Fruit fly (Drosophila melanogaster): ENCODE data around the gene AdipoR.
A peak's percentile ranks its signal among the peaks of the same experiment; 100 is the strongest.

The AdipoR gene

DNA sequence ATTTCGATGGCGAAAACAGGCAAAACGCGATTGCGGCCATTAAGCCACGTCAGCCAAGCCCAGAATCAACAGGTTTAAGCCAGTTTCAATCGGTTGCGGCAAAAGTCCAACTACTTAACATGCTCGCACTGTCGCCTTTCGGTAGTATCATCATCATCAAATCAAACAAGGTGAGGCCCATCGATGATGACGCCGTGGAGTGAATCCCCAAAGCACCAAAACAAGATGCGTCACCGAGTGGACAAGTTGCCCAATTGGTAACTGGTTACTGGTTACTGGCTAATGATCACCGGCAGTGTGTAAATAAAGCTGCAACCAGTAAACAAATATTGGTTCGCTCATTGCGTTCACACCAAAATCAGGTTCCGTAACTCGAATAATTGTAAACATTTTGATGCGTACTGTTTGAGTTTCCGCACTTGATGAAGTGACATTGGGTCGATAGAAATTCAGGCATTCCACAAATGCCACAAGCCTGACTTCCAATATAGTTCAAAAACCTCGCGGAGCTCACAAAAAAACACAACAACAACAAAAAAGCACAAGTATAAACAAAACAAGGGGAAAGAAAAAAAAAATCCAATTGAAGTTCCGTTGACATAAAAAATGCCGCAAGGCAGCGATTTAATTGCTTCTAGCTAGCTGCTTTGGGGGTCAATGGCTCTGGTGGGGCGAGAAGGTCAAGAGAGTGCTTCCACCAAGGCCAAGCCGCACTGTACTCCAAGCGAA lies 23.1 kb downstream of the AdipoR start (continued):
- peak in 1 of 2 experiments; percentile 21 for TF ChIP-seq foxo (GFP tag; optimal IDR thresholded peaks at IDR 0.05)
- no peak for TF ChIP-seq woc (GFP tag; optimal IDR thresholded peaks at IDR 0.05)
- TF ChIP-seq HLH106 (tag; optimal IDR thresholded peaks at IDR 0.05) = no peak
- TF ChIP-seq Mio (GFP tag; optimal IDR thresholded peaks at IDR 0.05) = no peak
- TF ChIP-seq usp (GFP tag; optimal IDR thresholded peaks at IDR 0.05) = no peak
- TF ChIP-seq rgr (GFP tag; optimal IDR thresholded peaks at IDR 0.05) = peak; percentile 16
- no peak for TF ChIP-seq Vsx2 (GFP tag; optimal IDR thresholded peaks at IDR 0.05; ENCODE audit: partially characterized antibody)
- no peak for TF ChIP-seq Dfd (GFP tag; optimal IDR thresholded peaks at IDR 0.05)
- no peak for TF ChIP-seq N (GFP tag; optimal IDR thresholded peaks at IDR 0.05)
- TF ChIP-seq CrebA (GFP tag; optimal IDR thresholded peaks at IDR 0.05; ENCODE audit: borderline replicate concordance) = no peak
- TF ChIP-seq psq (GFP tag; optimal IDR thresholded peaks at IDR 0.05) = no peak
- no peak for TF ChIP-seq Rel (GFP tag; optimal IDR thresholded peaks at IDR 0.05)
- TF ChIP-seq Rel (tag; optimal IDR thresholded peaks at IDR 0.05) = peak; percentile 96
- TF ChIP-seq Abd-B (GFP tag; optimal IDR thresholded peaks at IDR 0.05) = no peak
- no peak for TF ChIP-seq CG9705 (GFP tag; optimal IDR thresholded peaks at IDR 0.05)
- TF ChIP-seq Sp1 (GFP tag; optimal IDR thresholded peaks at IDR 0.05) = no peak
- no peak for TF ChIP-seq lola (GFP tag; optimal IDR thresholded peaks at IDR 0.05)
- no peak for TF ChIP-seq dsf (GFP tag; optimal IDR thresholded peaks at IDR 0.05; ENCODE audit: borderline replicate concordance)
- TF ChIP-seq pan (optimal IDR thresholded peaks at IDR 0.05) = no peak
- TF ChIP-seq OdsH (GFP tag; optimal IDR thresholded peaks at IDR 0.05) = no peak

DNA sequence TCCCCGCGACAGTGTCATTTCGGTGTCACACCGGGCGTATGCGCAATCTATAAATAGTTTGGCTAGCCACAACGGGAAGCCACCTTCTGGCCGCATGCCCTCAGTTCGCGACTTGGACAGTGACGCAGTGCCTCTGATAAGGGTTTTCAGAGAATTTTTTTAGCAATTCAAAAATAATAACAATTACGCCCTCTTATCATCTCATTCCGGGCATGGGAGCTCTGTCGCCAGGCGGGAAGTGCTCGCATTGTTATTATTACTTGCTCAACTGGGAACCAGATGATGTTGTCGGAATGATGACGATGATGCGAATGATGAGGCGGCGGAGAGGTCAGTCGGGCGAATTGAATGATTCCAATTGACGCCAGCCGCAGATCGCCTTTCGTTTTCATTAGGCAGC lies 24.8 kb downstream of the AdipoR start:
- TF ChIP-seq dl (GFP tag; optimal IDR thresholded peaks at IDR 0.05; ENCODE audit: insufficient read depth in 1 of 2, partially characterized antibody in 2 of 2) (no peak), CrebA (GFP tag; optimal IDR thresholded peaks at IDR 0.05; ENCODE audit: borderline replicate concordance) (no peak), Hnf4 (GFP tag; optimal IDR thresholded peaks at IDR 0.05) (no peak), Rel (GFP tag; optimal IDR thresholded peaks at IDR 0.05) (no peak), Rel (tag; optimal IDR thresholded peaks at IDR 0.05) (peak; percentile 44), Vsx2 (GFP tag; optimal IDR thresholded peaks at IDR 0.05; ENCODE audit: partially characterized antibody) (peak; percentile 17), rgr (GFP tag; optimal IDR thresholded peaks at IDR 0.05) (no peak), ey (GFP tag; optimal IDR thresholded peaks at IDR 0.05) (no peak), Jra (GFP tag; optimal IDR thresholded peaks at IDR 0.05) (no peak), dsf (GFP tag; optimal IDR thresholded peaks at IDR 0.05; ENCODE audit: borderline replicate concordance) (no peak), h (GFP tag; optimal IDR thresholded peaks at IDR 0.05) (peak; percentile 13), OdsH (GFP tag; optimal IDR thresholded peaks at IDR 0.05) (no peak), fru (GFP tag; optimal IDR thresholded peaks at IDR 0.05) (no peak), sage (GFP tag; optimal IDR thresholded peaks at IDR 0.05) (no peak), dmrt93B (GFP tag; optimal IDR thresholded peaks at IDR 0.05) (no peak), CG9705 (GFP tag; optimal IDR thresholded peaks at IDR 0.05) (no peak), pan (optimal IDR thresholded peaks at IDR 0.05) (no peak), Hr83 (GFP tag; optimal IDR thresholded peaks at IDR 0.05; ENCODE audit: poor library complexity, severe bottlenecking) (peak; percentile 9), tai (GFP tag; optimal IDR thresholded peaks at IDR 0.05) (no peak), brk (GFP tag; optimal IDR thresholded peaks at IDR 0.05) (no peak), CG32264 (GFP tag; optimal IDR thresholded peaks at IDR 0.05) (no peak), lola (GFP tag; optimal IDR thresholded peaks at IDR 0.05) (no peak), Hr78 (GFP tag; optimal IDR thresholded peaks at IDR 0.05) (no peak), HLH106 (tag; optimal IDR thresholded peaks at IDR 0.05) (no peak), psq (GFP tag; optimal IDR thresholded peaks at IDR 0.05) (no peak)

DNA sequence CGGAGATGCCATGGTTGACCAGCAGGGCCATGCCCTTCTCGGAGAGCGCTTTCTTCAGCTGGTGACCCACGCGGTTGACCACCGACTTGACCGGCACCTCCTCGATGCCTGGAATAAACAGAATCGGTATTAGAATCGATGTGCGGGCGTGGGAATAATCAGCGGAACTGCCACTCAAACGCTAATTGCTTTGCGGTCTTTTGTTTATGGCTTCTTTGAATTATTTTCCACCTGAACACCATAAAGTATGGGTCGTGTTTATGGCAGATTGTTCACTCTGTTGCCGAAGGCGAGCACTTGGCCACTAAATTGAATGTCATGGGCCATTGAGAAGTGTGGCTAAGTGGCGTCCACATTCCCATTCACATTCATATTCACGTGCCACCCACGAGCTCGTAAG lies 25.6 kb downstream of the AdipoR start:
- TF ChIP-seq rgr (GFP tag; optimal IDR thresholded peaks at IDR 0.05) = no peak
- TF ChIP-seq Myc (optimal IDR thresholded peaks at IDR 0.05) = no peak
- no peak for TF ChIP-seq Abd-B (GFP tag; optimal IDR thresholded peaks at IDR 0.05)
- no peak for TF ChIP-seq sv (GFP tag; optimal IDR thresholded peaks at IDR 0.05)
- no peak for TF ChIP-seq jim (GFP tag; optimal IDR thresholded peaks at IDR 0.05)
- no peak for TF ChIP-seq CG9705 (GFP tag; optimal IDR thresholded peaks at IDR 0.05)
- no peak for TF ChIP-seq woc (GFP tag; optimal IDR thresholded peaks at IDR 0.05)
- TF ChIP-seq Sp1 (GFP tag; optimal IDR thresholded peaks at IDR 0.05) = no peak
- TF ChIP-seq Mio (GFP tag; optimal IDR thresholded peaks at IDR 0.05) = no peak
- TF ChIP-seq Jra (GFP tag; optimal IDR thresholded peaks at IDR 0.05) = no peak
- TF ChIP-seq pan (optimal IDR thresholded peaks at IDR 0.05) = no peak
- no peak for TF ChIP-seq brk (GFP tag; optimal IDR thresholded peaks at IDR 0.05)
- no peak for TF ChIP-seq dsf (GFP tag; optimal IDR thresholded peaks at IDR 0.05; ENCODE audit: borderline replicate concordance)
- TF ChIP-seq Vsx2 (GFP tag; optimal IDR thresholded peaks at IDR 0.05; ENCODE audit: partially characterized antibody) = no peak
- TF ChIP-seq GATAd (GFP tag; optimal IDR thresholded peaks at IDR 0.05) = no peak
- TF ChIP-seq usp (GFP tag; optimal IDR thresholded peaks at IDR 0.05) = no peak
- no peak for TF ChIP-seq lola (GFP tag; optimal IDR thresholded peaks at IDR 0.05)
- no peak for TF ChIP-seq fru (GFP tag; optimal IDR thresholded peaks at IDR 0.05)
- no peak for TF ChIP-seq sage (GFP tag; optimal IDR thresholded peaks at IDR 0.05)
- no peak for TF ChIP-seq ey (GFP tag; optimal IDR thresholded peaks at IDR 0.05)

All from whole organism, wandering third instar larva.